Worm (Caenorhabditis elegans): ENCODE results near the gene cyp-37A1.

cyp-37A1 gene

ce11 chrII:14050506-14050905, 33.7 kb upstream of the cyp-37A1 start (continued):
- TF ChIP-seq pag-3 (tag; optimal IDR thresholded peaks at IDR 0.05; ENCODE audit: borderline replicate concordance) (no peak), syd-9 (tag; optimal IDR thresholded peaks at IDR 0.05) (no peak), odd-2 (tag; optimal IDR thresholded peaks at IDR 0.05) (no peak), hlh-6 (tag; optimal IDR thresholded peaks at IDR 0.05) (no peak), tbx-2 (tag; optimal IDR thresholded peaks at IDR 0.05) (peak; percentile 63), C38D4.7 (GFP tag; optimal IDR thresholded peaks at IDR 0.05) (no peak), ets-4 (tag; optimal IDR thresholded peaks at IDR 0.05) (no peak), ama-1 (optimal IDR thresholded peaks at IDR 0.05) (no peak), ceh-14 (tag; optimal IDR thresholded peaks at IDR 0.05) (no peak), ahr-1 (tag; optimal IDR thresholded peaks at IDR 0.05) (no peak), sdc-2 (tag; optimal IDR thresholded peaks at IDR 0.05) (peak; percentile 34), dve-1 (tag; optimal IDR thresholded peaks at IDR 0.05) (no peak), mec-3 (tag; optimal IDR thresholded peaks at IDR 0.05; ENCODE audit: borderline replicate concordance) (no peak)

ce11 chrII:14049097-14049496, 32.3 kb upstream of the cyp-37A1 start:
- TF ChIP-seq ceh-18 (tag; optimal IDR thresholded peaks at IDR 0.05) = peak; percentile 29
- TF ChIP-seq rnt-1 (tag; optimal IDR thresholded peaks at IDR 0.05) = peak; percentile 48
- TF ChIP-seq tbx-2 (tag; optimal IDR thresholded peaks at IDR 0.05) = peak; percentile 5
- no peak for TF ChIP-seq pqm-1 (tag; optimal IDR thresholded peaks at IDR 0.05)
- no peak for TF ChIP-seq ceh-9 (tag; optimal IDR thresholded peaks at IDR 0.05)
- TF ChIP-seq K02D7.2 (tag; optimal IDR thresholded peaks at IDR 0.05) = no peak
- peak; percentile 61 for TF ChIP-seq elt-2 (tag; optimal IDR thresholded peaks at IDR 0.05)
- peak; percentile 65 for TF ChIP-seq nfya-1 (tag; optimal IDR thresholded peaks at IDR 0.05)

- no peak for TF ChIP-seq fkh-10 (GFP tag; optimal IDR thresholded peaks at IDR 0.05)
- no peak for TF ChIP-seq ceh-2 (tag; optimal IDR thresholded peaks at IDR 0.05)
- TF ChIP-seq mec-3 (tag; optimal IDR thresholded peaks at IDR 0.05; ENCODE audit: borderline replicate concordance) = no peak
- TF ChIP-seq pqm-1 (tag; optimal IDR thresholded peaks at IDR 0.05) = no peak
- peak; percentile 47 for TF ChIP-seq ceh-34 (tag; optimal IDR thresholded peaks at IDR 0.05)
- no peak for TF ChIP-seq zip-5 (tag; optimal IDR thresholded peaks at IDR 0.05)
- TF ChIP-seq madf-2 (tag; optimal IDR thresholded peaks at IDR 0.05) = no peak
- no peak for TF ChIP-seq unc-86 (tag; optimal IDR thresholded peaks at IDR 0.05)
- peak; percentile 17 for TF ChIP-seq rnt-1 (tag; optimal IDR thresholded peaks at IDR 0.05)
- no peak for TF ChIP-seq che-1 (tag; optimal IDR thresholded peaks at IDR 0.05)
- peak; percentile 34 for TF ChIP-seq ceh-31 (tag; optimal IDR thresholded peaks at IDR 0.05)
- peak; percentile 39 for TF ChIP-seq sdc-2 (tag; optimal IDR thresholded peaks at IDR 0.05)
- TF ChIP-seq hlh-8 (tag; optimal IDR thresholded peaks at IDR 0.05) = no peak
- TF ChIP-seq pat-9 (tag; optimal IDR thresholded peaks at IDR 0.05) = no peak
- peak; percentile 21 for TF ChIP-seq ceh-18 (tag; optimal IDR thresholded peaks at IDR 0.05)
- TF ChIP-seq ttx-3 (tag; optimal IDR thresholded peaks at IDR 0.05) = no peak
- no peak for TF ChIP-seq elt-2 (tag; optimal IDR thresholded peaks at IDR 0.05)
- TF ChIP-seq nhr-11 (tag; optimal IDR thresholded peaks at IDR 0.05) = no peak
- no peak for TF ChIP-seq gmeb-2 (tag; optimal IDR thresholded peaks at IDR 0.05)
- no peak for TF ChIP-seq nhr-232 (tag; optimal IDR thresholded peaks at IDR 0.05)
- no peak for TF ChIP-seq tbx-7 (tag; optimal IDR thresholded peaks at IDR 0.05)
- no peak for TF ChIP-seq ceh-14 (tag; optimal IDR thresholded peaks at IDR 0.05)
- TF ChIP-seq C08G9.2 (tag; optimal IDR thresholded peaks at IDR 0.05) = no peak
- peak; percentile 3 for TF ChIP-seq ceh-19 (GFP tag; optimal IDR thresholded peaks at IDR 0.05)
- TF ChIP-seq hlh-6 (tag; optimal IDR thresholded peaks at IDR 0.05) = no peak
- no peak for TF ChIP-seq lim-6 (tag; optimal IDR thresholded peaks at IDR 0.05)
- no peak for TF ChIP-seq unc-3 (GFP tag; conservative IDR thresholded peaks at IDR 0.05)
- no peak for TF ChIP-seq unc-3 (tag; optimal IDR thresholded peaks at IDR 0.05)
- no peak for TF ChIP-seq ref-2 (tag; optimal IDR thresholded peaks at IDR 0.05)
Measured at ce11 chrII:14046491-14046890, 29.7 kb upstream of the cyp-37A1 start.

Data from whole organism, late embryonic.